Worm (Caenorhabditis elegans): ENCODE results near the gene mboa-2.

ce11 chrV:11113041-11113574 is 9.2 kb downstream of the mboa-2 start, which contains the start of gene erfa-3:
- no peak for TF ChIP-seq ztf-4 (tag; optimal IDR thresholded peaks at IDR 0.05)
- no peak for TF ChIP-seq zag-1 (tag; optimal IDR thresholded peaks at IDR 0.05)

All from whole organism, L2 larva.